Fruit fly (Drosophila melanogaster) whole organism, embryonic: Measurements from ENCODE around the gene Eip63F-1.

Experiments
- Abd-B ChIP-seq: fragments of 200-800 bp; sonication (Bioruptor generic); optimal IDR thresholded peaks from 2 replicates; lab custom pipeline; 2018; ENCODE audit warnings: missing biosample characterization, mild to moderate bottlenecking, missing genetic modification characterization, moderate library complexity
- Antp ChIP-seq: fragments of 200-800 bp; sonication (Bioruptor generic); optimal IDR thresholded peaks from 3 replicates; lab custom pipeline; 2016; ENCODE audit warnings: missing biosample characterization, missing genetic modification characterization
- CG10321 ChIP-seq: fragments of 200-800 bp; sonication (Bioruptor generic); IDR thresholded peaks from 2 replicates; pipeline ENCODE4 v1.3.6; 2022; ENCODE audit warnings: missing biosample characterization, missing genetic modification characterization
- CG11696 ChIP-seq: fragments of 200-800 bp; sonication (Bioruptor generic); IDR thresholded peaks from 2 replicates; pipeline ENCODE4 v1.3.6; 2022; ENCODE audit warnings: missing biosample characterization, missing genetic modification characterization
- CG13775 ChIP-seq: fragments of 200-800 bp; sonication (Bioruptor generic); optimal IDR thresholded peaks from 3 replicates; lab custom pipeline; 2017; ENCODE audit warnings: missing biosample characterization, mild to moderate bottlenecking, missing genetic modification characterization
- CG14441 ChIP-seq: fragments of 200-800 bp; sonication (Bioruptor generic); IDR thresholded peaks from 2 replicates; pipeline ENCODE4 v1.3.6; 2022; ENCODE audit warnings: missing biosample characterization, missing genetic modification characterization
- CG14860 ChIP-seq: fragments of 200-800 bp; sonication (Bioruptor generic); IDR thresholded peaks from 3 replicates; pipeline ENCODE4 v1.3.6; 2022; ENCODE audit warnings: missing biosample characterization, missing genetic modification characterization; ENCODE audit not compliant: partially characterized antibody
- CG1602 ChIP-seq: fragments of 200-800 bp; sonication (Bioruptor generic); optimal IDR thresholded peaks from 3 replicates; lab custom pipeline; 2016; ENCODE audit warnings: missing biosample characterization, missing genetic modification characterization
- CG16779 ChIP-seq: fragments of 200-800 bp; sonication (Bioruptor generic); IDR thresholded peaks from 2 replicates; pipeline ENCODE4 v1.3.6; 2022; ENCODE audit warnings: missing biosample characterization, missing genetic modification characterization
- CG17912 ChIP-seq: fragments of 200-800 bp; sonication (Bioruptor generic); optimal IDR thresholded peaks from 2 replicates; lab custom pipeline; 2018; ENCODE audit warnings: missing biosample characterization, mild to moderate bottlenecking, missing genetic modification characterization
- CG2120 ChIP-seq: fragments of 200-800 bp; sonication (Bioruptor generic); optimal IDR thresholded peaks from 3 replicates; lab custom pipeline; 2016; ENCODE audit warnings: missing biosample characterization, missing genetic modification characterization
- CG30020 ChIP-seq: fragments of 200-800 bp; optimal IDR thresholded peaks from 2 replicates; lab custom pipeline; 2019; ENCODE audit warnings: missing biosample characterization, mild to moderate bottlenecking, missing genetic modification characterization, moderate library complexity
- CG4820 ChIP-seq: fragments of 200-800 bp; sonication (Bioruptor generic); optimal IDR thresholded peaks from 3 replicates; lab custom pipeline; 2016; ENCODE audit warnings: missing biosample characterization, missing genetic modification characterization
- CG8924 ChIP-seq: fragments of 200-800 bp; optimal IDR thresholded peaks from 3 replicates; lab custom pipeline; 2019; ENCODE audit warnings: missing biosample characterization, mild to moderate bottlenecking, missing genetic modification characterization, moderate library complexity
- Dll ChIP-seq: fragments of 200-800 bp; sonication (Bioruptor generic); IDR thresholded peaks from 4 replicates; pipeline ENCODE4 v1.3.6; 2022; ENCODE audit warnings: missing biosample characterization, missing genetic modification characterization; ENCODE audit not compliant: partially characterized antibody
- Dref ChIP-seq: fragments of 200-800 bp; sonication (Bioruptor generic); IDR thresholded peaks from 2 replicates; pipeline ENCODE4 v1.3.6; 2022; ENCODE audit warnings: missing biosample characterization, missing genetic modification characterization
- Drgx ChIP-seq: fragments of 200-800 bp; sonication (Bioruptor generic); IDR thresholded peaks from 2 replicates; pipeline ENCODE4 v1.3.6; 2022; ENCODE audit warnings: missing biosample characterization, missing genetic modification characterization
- E2f2 ChIP-seq: fragments of 200-800 bp; sonication (Bioruptor generic); IDR thresholded peaks from 2 replicates; pipeline ENCODE4 v1.3.6; 2022; ENCODE audit warnings: missing biosample characterization, missing genetic modification characterization
- HLHmδ ChIP-seq: fragments of 200-800 bp; sonication (Bioruptor generic); optimal IDR thresholded peaks from 2 replicates; lab custom pipeline; 2018; ENCODE audit warnings: missing biosample characterization, mild to moderate bottlenecking, missing genetic modification characterization, moderate library complexity
- Hmr ChIP-seq: fragments of 200-800 bp; sonication (Bioruptor generic); optimal IDR thresholded peaks from 3 replicates; lab custom pipeline; 2017; ENCODE audit warnings: mild to moderate bottlenecking, missing biosample characterization, missing genetic modification reagents, missing genetic modification characterization
- Hr3 ChIP-seq: fragments of 200-800 bp; sonication (Bioruptor generic); optimal IDR thresholded peaks from 3 replicates; lab custom pipeline; 2016; ENCODE audit warnings: missing biosample characterization, missing genetic modification characterization
- Jarid2 ChIP-seq: fragments of 200-800 bp; sonication (Bioruptor generic); optimal IDR thresholded peaks from 3 replicates; lab custom pipeline; 2017; ENCODE audit warnings: mild to moderate bottlenecking, missing biosample characterization, missing genetic modification reagents, missing genetic modification characterization
- Myb ChIP-seq: fragments of 200-800 bp; sonication (Bioruptor generic); optimal IDR thresholded peaks from 2 replicates; lab custom pipeline; 2016; ENCODE audit warnings: missing biosample characterization, missing genetic modification characterization
- NFAT ChIP-seq: fragments of 200-800 bp; sonication (Bioruptor generic); IDR thresholded peaks from 2 replicates; pipeline ENCODE4 v1.3.6; 2022; ENCODE audit warnings: missing biosample characterization, missing genetic modification characterization
- Nf-YC ChIP-seq: fragments of 200-800 bp; optimal IDR thresholded peaks from 3 replicates; lab custom pipeline; 2019; ENCODE audit warnings: missing biosample characterization, mild to moderate bottlenecking, missing genetic modification characterization, moderate library complexity
- NfI ChIP-seq: fragments of 200-800 bp; sonication (Bioruptor generic); optimal IDR thresholded peaks from 3 replicates; lab custom pipeline; 2018; ENCODE audit warnings: missing biosample characterization, mild to moderate bottlenecking, missing genetic modification characterization, moderate library complexity
- Opbp ChIP-seq: fragments of 200-800 bp; sonication (Bioruptor generic); IDR thresholded peaks from 3 replicates; pipeline ENCODE4 v1.3.6; 2022; ENCODE audit warnings: missing biosample characterization, missing genetic modification characterization; ENCODE audit not compliant: partially characterized antibody
- PHDP ChIP-seq: fragments of 200-800 bp; sonication (Bioruptor generic); optimal IDR thresholded peaks from 3 replicates; lab custom pipeline; 2018; ENCODE audit warnings: missing biosample characterization, mild to moderate bottlenecking, missing genetic modification characterization, moderate library complexity
- Rx ChIP-seq: fragments of 200-800 bp; sonication (Bioruptor generic); IDR thresholded peaks from 2 replicates; pipeline ENCODE4 v1.3.6; 2022; ENCODE audit warnings: missing biosample characterization, missing genetic modification characterization
- al ChIP-seq: fragments of 200-800 bp; sonication (Bioruptor generic); IDR thresholded peaks from 2 replicates; pipeline ENCODE4 v1.3.6; 2022; ENCODE audit warnings: missing biosample characterization, missing genetic modification characterization
- bab2 ChIP-seq: fragments of 200-800 bp; sonication (Bioruptor generic); optimal IDR thresholded peaks from 2 replicates; lab custom pipeline; 2016; ENCODE audit warnings: missing biosample characterization, missing genetic modification characterization
- croc ChIP-seq: fragments of 200-800 bp; sonication (Bioruptor generic); conservative IDR thresholded peaks from 3 replicates; pipeline ENCODE4 v1.3.6; 2022; ENCODE audit warnings: missing biosample characterization, missing genetic modification characterization
- ewg ChIP-seq: fragments of 200-800 bp; sonication (Bioruptor generic); optimal IDR thresholded peaks from 3 replicates; lab custom pipeline; 2017; ENCODE audit warnings: mild to moderate bottlenecking, missing biosample characterization, missing genetic modification reagents, missing genetic modification characterization
- grau ChIP-seq: fragments of 200-800 bp; optimal IDR thresholded peaks from 3 replicates; lab custom pipeline; 2019; ENCODE audit warnings: missing biosample characterization, mild to moderate bottlenecking, missing genetic modification characterization, moderate library complexity
- hb ChIP-seq: fragments of 200-800 bp; sonication (Bioruptor generic); IDR thresholded peaks from 3 replicates; pipeline ENCODE4 v1.3.6; 2022; ENCODE audit warnings: missing biosample characterization, missing genetic modification characterization; ENCODE audit not compliant: partially characterized antibody
- nerfin-2 ChIP-seq: fragments of 200-800 bp; sonication (Bioruptor generic); IDR thresholded peaks from 2 replicates; pipeline ENCODE4 v1.3.6; 2022; ENCODE audit warnings: missing biosample characterization, missing genetic modification characterization; ENCODE audit not compliant: partially characterized antibody
- otp ChIP-seq: fragments of 200-800 bp; sonication (Bioruptor generic); IDR thresholded peaks from 3 replicates; pipeline ENCODE4, ENCODE4 v1.3.6; 2022; ENCODE audit warnings: missing biosample characterization, missing genetic modification characterization
- pan ChIP-seq, 4 experiments: fragments of >200 bp in 3 of 4; fragments of 200-800 bp in 1 of 4; sonication (Bioruptor generic) in 1 of 4; optimal IDR thresholded peaks in 3 of 4; IDR thresholded peaks in 1 of 4; 2 replicates each; pipeline versions ENCODE4 v1.3.6 to Lab custom; 2017 to 2022; ENCODE audit warnings: missing biosample characterization in 2 of 4, missing genetic modification characterization in 2 of 4, mixed read lengths in 1 of 4
- peb ChIP-seq: fragments of 200-800 bp; sonication (Bioruptor generic); IDR thresholded peaks from 2 replicates; pipeline ENCODE4 v1.3.6; 2022; ENCODE audit warnings: missing biosample characterization, missing genetic modification characterization
- row ChIP-seq: fragments of 200-800 bp; sonication (Bioruptor generic); IDR thresholded peaks from 3 replicates; pipeline ENCODE4 v1.3.6; 2022; ENCODE audit warnings: missing biosample characterization, missing genetic modification characterization
- run ChIP-seq: fragments of 200-800 bp; sonication (Bioruptor generic); optimal IDR thresholded peaks from 3 replicates; lab custom pipeline; 2018; ENCODE audit warnings: missing biosample characterization, mild to moderate bottlenecking, missing genetic modification characterization
- slbo ChIP-seq: fragments of 200-800 bp; sonication (Bioruptor generic); IDR thresholded peaks from 2 replicates; pipeline ENCODE4 v1.3.6; 2022; ENCODE audit warnings: missing biosample characterization, missing genetic modification characterization
- slp2 ChIP-seq: fragments of 200-800 bp; sonication (Bioruptor generic); optimal IDR thresholded peaks from 2 replicates; lab custom pipeline; 2016; ENCODE audit warnings: missing biosample characterization, missing genetic modification characterization
- sna ChIP-seq: fragments of 200-800 bp; sonication (Bioruptor generic); IDR thresholded peaks from 2 replicates; pipeline ENCODE4 v1.3.6; 2022; ENCODE audit warnings: missing biosample characterization, missing genetic modification characterization; ENCODE audit not compliant: partially characterized antibody
- sug ChIP-seq: fragments of 200-800 bp; optimal IDR thresholded peaks from 2 replicates; lab custom pipeline; 2019; ENCODE audit warnings: missing biosample characterization, mild to moderate bottlenecking, missing genetic modification characterization, moderate library complexity
- trem ChIP-seq: fragments of 200-800 bp; optimal IDR thresholded peaks from 3 replicates; lab custom pipeline; 2019; ENCODE audit warnings: missing biosample characterization, mild to moderate bottlenecking, missing genetic modification characterization, moderate library complexity
- tup ChIP-seq: fragments of 200-800 bp; sonication (Bioruptor generic); optimal IDR thresholded peaks from 2 replicates; lab custom pipeline; 2016; ENCODE audit warnings: missing biosample characterization, mild to moderate bottlenecking, missing genetic modification characterization, moderate library complexity
- unc-4 ChIP-seq: fragments of 200-800 bp; sonication (Bioruptor generic); IDR thresholded peaks from 2 replicates; pipeline ENCODE4 v1.3.6; 2022; ENCODE audit warnings: missing biosample characterization, missing genetic modification characterization; ENCODE audit not compliant: partially characterized antibody

The Eip63F-1 gene

dm6 chr3L:3940075-3940819 lies 4.8 kb upstream of the Eip63F-1 start, which contains the start of gene CG12766 (continued):
- no peak for TF ChIP-seq bab2 (GFP tag; lab: Kevin White, UChicago)
- 0 out of 2 replicates have a peak, but pooled peaks have one; percentile 28 for TF ChIP-seq Drgx (GFP tag; lab: Robert Waterston, UW)
- TF ChIP-seq Hmr (GFP tag; lab: Kevin White, UChicago): peak; percentile 5
- no peak for TF ChIP-seq NfI
- TF ChIP-seq sug (tag; lab: Kevin White, UChicago): peak; percentile 28
- peak; percentile 48 for TF ChIP-seq Dref
- no peak for TF ChIP-seq CG13775
- peak; percentile 55; the same call in 1 of the 3 replicates for TF ChIP-seq hb (GFP tag; lab: Robert Waterston, UW)
- TF ChIP-seq CG8924: no peak
- no peak for TF ChIP-seq slp2 (GFP tag; lab: Kevin White, UChicago)
- TF ChIP-seq CG14441 (GFP tag; lab: Robert Waterston, UW): 0 out of 2 replicates have a peak, but pooled peaks have one; percentile 6
- TF ChIP-seq Dll (GFP tag; lab: Robert Waterston, UW): peak; percentile 61; the same call in 3 of the 4 replicates
- peak; percentile 29; the same call in 1 of the 2 replicates for TF ChIP-seq slbo (GFP tag; lab: Robert Waterston, UW)
- no peak for TF ChIP-seq pan (optimal IDR thresholded peaks at IDR 0.05; lab: Kevin White, UChicago)
- peak in 1 of 2 experiments; percentile 24 for TF ChIP-seq pan (GFP tag; optimal IDR thresholded peaks at IDR 0.05 in 1 of 2, IDR thresholded peaks at IDR 0.05 in 1 of 2)
- TF ChIP-seq Jarid2 (GFP tag; lab: Kevin White, UChicago): no peak
- TF ChIP-seq unc-4 (GFP tag; lab: Robert Waterston, UW): 0 out of 2 replicates have a peak, but pooled peaks have one; percentile 43
- peak; percentile 36 for TF ChIP-seq grau (tag; lab: Kevin White, UChicago)
- TF ChIP-seq Myb (GFP tag; lab: Kevin White, UChicago): no peak
- TF ChIP-seq tup: no peak
- TF ChIP-seq CG4820 (GFP tag; lab: Kevin White, UChicago): no peak
- peak; percentile 29; the same call in 1 of the 2 replicates for TF ChIP-seq peb
- TF ChIP-seq CG30020 (tag; lab: Kevin White, UChicago): no peak
- TF ChIP-seq NFAT (GFP tag; lab: Robert Waterston, UW): peak; percentile 69
- no peak for TF ChIP-seq trem (tag; lab: Kevin White, UChicago)
- TF ChIP-seq Antp (GFP tag; lab: Kevin White, UChicago): no peak
- no peak for TF ChIP-seq Nf-YC (tag; lab: Kevin White, UChicago)
- TF ChIP-seq CG16779 (GFP tag; lab: Robert Waterston, UW): no peak
- no peak for TF ChIP-seq CG11696 (GFP tag; lab: Robert Waterston, UW)
- TF ChIP-seq E2f2 (GFP tag; lab: Robert Waterston, UW): peak; percentile 76
- no peak for TF ChIP-seq otp (GFP tag; lab: Robert Waterston, UW)
- TF ChIP-seq HLHmδ: no peak
- TF ChIP-seq run (tag; lab: Kevin White, UChicago): no peak
- TF ChIP-seq nerfin-2 (GFP tag; lab: Robert Waterston, UW): peak; percentile 66; the same call in 1 of the 2 replicates
- no peak for TF ChIP-seq Rx (GFP tag; lab: Robert Waterston, UW)
- TF ChIP-seq Abd-B: no peak
- TF ChIP-seq PHDP (tag; lab: Kevin White, UChicago): peak; percentile 22
- peak; percentile 34; the same call in 1 of the 3 replicates for TF ChIP-seq Opbp (GFP tag; lab: Robert Waterston, UW)
- no peak for TF ChIP-seq al (GFP tag; lab: Robert Waterston, UW)
- peak; percentile 58; the same call in 2 of the 3 replicates for TF ChIP-seq row (GFP tag; lab: Robert Waterston, UW)
- TF ChIP-seq Hr3: no peak
- TF ChIP-seq sna (GFP tag; lab: Robert Waterston, UW): peak; percentile 62
- peak; percentile 66 for TF ChIP-seq CG2120
- no peak for TF ChIP-seq CG10321
- no peak for TF ChIP-seq CG17912 (GFP tag; lab: Kevin White, UChicago)
- 0 out of 3 replicates have a peak, but pooled peaks have one; percentile 35 for TF ChIP-seq CG14860
- no peak for TF ChIP-seq ewg (GFP tag; lab: Kevin White, UChicago)
- TF ChIP-seq CG1602 (GFP tag; lab: Kevin White, UChicago): no peak
- TF ChIP-seq croc (GFP tag; lab: Robert Waterston, UW): no peak
